Worm (Caenorhabditis elegans) whole organism, late embryonic: Measurements from ENCODE around the gene C07A9.9.

Experiments
- F13H6.1 ChIP-seq: sonication (generic microtip); optimal IDR thresholded peaks from 2 replicates; lab custom pipeline; 2016; ENCODE audit warnings: missing genetic modification characterization, missing compliant biosample characterization
- K09A11.1 ChIP-seq: sonication (generic microtip); optimal IDR thresholded peaks from 2 replicates; lab custom pipeline; 2017; ENCODE audit warnings: antibody characterized with exemption, mild to moderate bottlenecking, missing genetic modification characterization, missing compliant biosample characterization; ENCODE audit not compliant: insufficient read depth
- T23F11.4 ChIP-seq: fragments of 200-800 bp; sonication (Bioruptor generic); optimal IDR thresholded peaks from 2 replicates; lab custom pipeline; 2018; ENCODE audit warnings: mild to moderate bottlenecking, missing genetic modification characterization, missing compliant biosample characterization
- Y22D7AL.16 ChIP-seq: sonication (generic microtip); optimal IDR thresholded peaks from 2 replicates; lab custom pipeline; 2016; ENCODE audit warnings: missing genetic modification characterization, missing compliant biosample characterization
- ceh-14 ChIP-seq: sonication (generic microtip); optimal IDR thresholded peaks from 2 replicates; lab custom pipeline; 2016; ENCODE audit warnings: missing genotype, missing genetic modification characterization, missing compliant biosample characterization
- ceh-18 ChIP-seq: sonication (generic microtip); optimal IDR thresholded peaks from 2 replicates; lab custom pipeline; 2016; ENCODE audit warnings: missing genetic modification characterization, missing compliant biosample characterization
- ceh-19 ChIP-seq: fragments of 200-800 bp; sonication (Bioruptor generic); optimal IDR thresholded peaks from 2 replicates; lab custom pipeline; 2018; ENCODE audit warnings: mild to moderate bottlenecking, missing genetic modification characterization, missing compliant biosample characterization
- ceh-2 ChIP-seq: sonication (generic microtip); optimal IDR thresholded peaks from 2 replicates; lab custom pipeline; 2016; ENCODE audit warnings: missing genotype, missing genetic modification characterization, missing compliant biosample characterization
- ceh-22 ChIP-seq: sonication (generic microtip); optimal IDR thresholded peaks from 2 replicates; lab custom pipeline; 2017; ENCODE audit warnings: missing biosample characterization, missing genetic modification characterization
- ceh-24 ChIP-seq: sonication (generic microtip); optimal IDR thresholded peaks from 2 replicates; lab custom pipeline; 2016; ENCODE audit warnings: mild to moderate bottlenecking, missing genetic modification characterization, missing compliant biosample characterization
- ceh-31 ChIP-seq: sonication (generic microtip); optimal IDR thresholded peaks from 2 replicates; lab custom pipeline; 2016; ENCODE audit warnings: missing genetic modification characterization, missing compliant biosample characterization
- ceh-34 ChIP-seq: sonication (generic microtip); optimal IDR thresholded peaks from 2 replicates; lab custom pipeline; 2016; ENCODE audit warnings: mild to moderate bottlenecking, missing genetic modification characterization, missing compliant biosample characterization
- ceh-45 ChIP-seq: fragments of 200-800 bp; sonication (Bioruptor generic); IDR thresholded peaks from 2 replicates; pipeline ENCODE4 v1.3.6; 2022; ENCODE audit warnings: missing genetic modification reagents, missing genetic modification characterization, missing compliant biosample characterization
- ceh-48 ChIP-seq: sonication (generic microtip); optimal IDR thresholded peaks from 2 replicates; lab custom pipeline; 2016; ENCODE audit warnings: missing genetic modification characterization, inconsistent platforms, missing compliant biosample characterization
- ceh-6 ChIP-seq: fragments of 200-800 bp; sonication (Bioruptor generic); optimal IDR thresholded peaks from 2 replicates; lab custom pipeline; 2018; ENCODE audit warnings: mild to moderate bottlenecking, missing genetic modification characterization, missing compliant biosample characterization
- ceh-9 ChIP-seq: sonication (generic microtip); optimal IDR thresholded peaks from 2 replicates; lab custom pipeline; 2016; ENCODE audit warnings: mild to moderate bottlenecking, missing genetic modification characterization, inconsistent platforms, missing compliant biosample characterization
- che-1 ChIP-seq: sonication (generic microtip); optimal IDR thresholded peaks from 2 replicates; lab custom pipeline; 2016; ENCODE audit warnings: mild to moderate bottlenecking, missing genetic modification characterization, missing compliant biosample characterization
- dve-1 ChIP-seq: sonication (generic microtip); optimal IDR thresholded peaks from 2 replicates; lab custom pipeline; 2017; ENCODE audit warnings: antibody characterized with exemption, mild to moderate bottlenecking, missing genetic modification characterization, missing compliant biosample characterization
- elt-2 ChIP-seq: sonication (generic microtip); optimal IDR thresholded peaks from 2 replicates; lab custom pipeline; 2016; ENCODE audit warnings: missing genetic modification reagents, missing genetic modification characterization, missing compliant biosample characterization
- elt-4 ChIP-seq: sonication (generic microtip); optimal IDR thresholded peaks from 2 replicates; lab custom pipeline; 2016; ENCODE audit warnings: missing genetic modification characterization, missing compliant biosample characterization
- ets-4 ChIP-seq: sonication (generic microtip); optimal IDR thresholded peaks from 2 replicates; lab custom pipeline; 2016; ENCODE audit warnings: missing genetic modification characterization, missing compliant biosample characterization
- gmeb-2 ChIP-seq: sonication (generic microtip); optimal IDR thresholded peaks from 2 replicates; lab custom pipeline; 2016; ENCODE audit warnings: missing genetic modification characterization, inconsistent platforms, missing compliant biosample characterization
- hlh-15 ChIP-seq: sonication (generic microtip); optimal IDR thresholded peaks from 2 replicates; lab custom pipeline; 2016; ENCODE audit warnings: missing genetic modification characterization, missing compliant biosample characterization
- hlh-30 ChIP-seq: sonication (generic microtip); optimal IDR thresholded peaks from 2 replicates; lab custom pipeline; 2017; ENCODE audit warnings: antibody characterized with exemption, missing genetic modification characterization, missing compliant biosample characterization; ENCODE audit not compliant: insufficient read depth
- hlh-8 ChIP-seq: sonication (generic microtip); optimal IDR thresholded peaks from 2 replicates; lab custom pipeline; 2016; ENCODE audit warnings: missing genotype, missing genetic modification characterization, missing compliant biosample characterization
- lin-11 ChIP-seq: fragments of 200-800 bp; sonication (Bioruptor generic); optimal IDR thresholded peaks from 2 replicates; lab custom pipeline; 2018; ENCODE audit warnings: mild to moderate bottlenecking, missing genetic modification characterization, missing compliant biosample characterization
- nfya-1 ChIP-seq: sonication (generic microtip); optimal IDR thresholded peaks from 2 replicates; lab custom pipeline; 2017; ENCODE audit warnings: missing genetic modification characterization, mild to moderate bottlenecking, missing compliant biosample characterization, antibody characterized with exemption, moderate library complexity
- nhr-232 ChIP-seq: sonication (generic microtip); optimal IDR thresholded peaks from 2 replicates; lab custom pipeline; 2016; ENCODE audit warnings: missing genetic modification characterization, missing compliant biosample characterization
- npax-4 ChIP-seq: sonication (generic microtip); optimal IDR thresholded peaks from 2 replicates; lab custom pipeline; 2016; ENCODE audit warnings: missing genetic modification characterization, missing compliant biosample characterization
- pat-9 ChIP-seq: fragments of 200-800 bp; sonication (Bioruptor generic); optimal IDR thresholded peaks from 2 replicates; lab custom pipeline; 2018; ENCODE audit warnings: mild to moderate bottlenecking, missing genetic modification characterization, moderate library complexity, missing compliant biosample characterization
- pax-1 ChIP-seq: fragments of 150-350 bp; optimal IDR thresholded peaks from 2 replicates; lab custom pipeline; 2014; ENCODE audit warnings: missing biosample characterization, missing genetic modification characterization
- pha-4 ChIP-seq: fragments of 150-350 bp; optimal IDR thresholded peaks from 2 replicates; lab custom pipeline; 2018; ENCODE audit warnings: missing biosample characterization, missing genetic modification reagents, missing genetic modification characterization
- rnt-1 ChIP-seq: sonication (generic microtip); optimal IDR thresholded peaks from 2 replicates; lab custom pipeline; 2016; ENCODE audit warnings: missing genetic modification characterization, missing compliant biosample characterization
- sox-4 ChIP-seq: sonication (generic microtip); optimal IDR thresholded peaks from 2 replicates; lab custom pipeline; 2017; ENCODE audit warnings: mild to moderate bottlenecking, missing genetic modification characterization, inconsistent platforms, missing compliant biosample characterization
- syd-9 ChIP-seq: sonication (generic microtip); optimal IDR thresholded peaks from 2 replicates; lab custom pipeline; 2016; ENCODE audit warnings: mild to moderate bottlenecking, missing genetic modification characterization, moderate library complexity, missing compliant biosample characterization
- tbx-2 ChIP-seq: sonication (generic microtip); optimal IDR thresholded peaks from 2 replicates; lab custom pipeline; 2016; ENCODE audit warnings: missing genetic modification characterization, missing compliant biosample characterization
- tbx-7 ChIP-seq: sonication (generic microtip); optimal IDR thresholded peaks from 2 replicates; lab custom pipeline; 2016; ENCODE audit warnings: missing genotype, missing genetic modification characterization, missing compliant biosample characterization
- ttx-3 ChIP-seq: sonication (generic microtip); optimal IDR thresholded peaks from 2 replicates; lab custom pipeline; 2016; ENCODE audit warnings: missing genetic modification reagents, missing genetic modification characterization, missing compliant biosample characterization
- unc-86 ChIP-seq: sonication (generic microtip); optimal IDR thresholded peaks from 2 replicates; lab custom pipeline; 2016; ENCODE audit warnings: missing genetic modification characterization, missing compliant biosample characterization
- zip-5 ChIP-seq: sonication (generic microtip); optimal IDR thresholded peaks from 2 replicates; lab custom pipeline; 2016; ENCODE audit warnings: missing genetic modification characterization, missing compliant biosample characterization
- ztf-16 ChIP-seq: sonication (generic microtip); optimal IDR thresholded peaks from 2 replicates; lab custom pipeline; 2017; ENCODE audit warnings: missing genetic modification characterization, missing compliant biosample characterization

Gene C07A9.9

DNA sequence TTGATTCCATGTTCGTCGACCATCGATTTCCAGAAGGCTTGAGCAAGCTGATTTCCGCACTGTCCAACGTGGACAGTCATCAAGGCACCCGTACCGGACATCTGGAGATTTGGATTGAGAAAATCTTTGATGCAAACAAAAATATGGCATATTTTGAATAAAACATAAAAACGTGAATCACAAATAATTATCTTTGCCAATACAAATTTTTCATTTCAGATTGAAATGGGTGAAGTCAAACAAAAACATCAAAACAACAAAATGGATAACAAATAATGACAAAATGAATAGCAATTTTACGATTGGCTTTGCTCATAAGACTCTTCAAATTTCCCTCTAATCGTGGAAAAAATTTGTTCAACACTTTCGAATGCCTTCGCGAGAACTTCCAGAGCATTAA, 38.4 kb downstream of the C07A9.9 start, which contains the start of gene tbg-1:
Gene tbg-1, minus strand, starts transcription at position 101 of the 400 bp plus-strand sequence.
- TF ChIP-seq ets-4 (tag; lab: Kevin White, UChicago) (no peak), ceh-2 (tag; lab: Kevin White, UChicago) (no peak), F13H6.1 (no peak), gmeb-2 (tag; lab: Kevin White, UChicago) (no peak), ceh-6 (GFP tag; lab: Kevin White, UChicago) (no peak), ceh-24 (no peak), ceh-9 (tag; lab: Kevin White, UChicago) (no peak), hlh-15 (tag; lab: Kevin White, UChicago) (no peak), ceh-45 (GFP tag; lab: Robert Waterston, UW) (no peak), pha-4 (tag; lab: Kevin White, UChicago) (no peak), Y22D7AL.16 (tag; lab: Kevin White, UChicago) (no peak)

ce11 chrIII:9626602-9627001, 40.8 kb downstream of the C07A9.9 start:
- no peak for TF ChIP-seq ceh-48 (tag; lab: Kevin White, UChicago)

DNA sequence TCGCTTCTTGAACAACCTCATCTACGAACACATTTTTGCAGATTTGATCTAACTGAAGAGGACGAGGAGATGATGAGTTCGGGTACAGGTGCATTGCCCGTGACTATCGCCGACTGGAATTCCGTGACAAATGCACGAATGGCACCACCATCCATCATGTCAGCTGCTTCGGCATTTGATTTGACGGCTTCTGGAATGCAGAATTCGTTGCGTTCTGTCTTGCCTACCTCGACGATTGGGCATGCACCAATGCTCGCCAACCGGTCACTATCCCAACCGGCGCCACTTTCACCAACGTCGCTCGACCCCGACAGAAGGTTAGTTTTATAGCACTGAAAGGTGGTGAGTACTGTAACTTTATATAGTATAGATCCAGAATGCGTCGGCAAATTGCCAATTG, 44.0 kb downstream of the C07A9.9 start:
- TF ChIP-seq hlh-15 (tag; lab: Kevin White, UChicago), result no peak
- no peak for TF ChIP-seq T23F11.4
- TF ChIP-seq unc-86 (tag; lab: Kevin White, UChicago), result no peak
- TF ChIP-seq hlh-30, result no peak
- TF ChIP-seq elt-4 (tag; lab: Kevin White, UChicago), result no peak
- TF ChIP-seq, all 69 proteins: peak for 0

DNA sequence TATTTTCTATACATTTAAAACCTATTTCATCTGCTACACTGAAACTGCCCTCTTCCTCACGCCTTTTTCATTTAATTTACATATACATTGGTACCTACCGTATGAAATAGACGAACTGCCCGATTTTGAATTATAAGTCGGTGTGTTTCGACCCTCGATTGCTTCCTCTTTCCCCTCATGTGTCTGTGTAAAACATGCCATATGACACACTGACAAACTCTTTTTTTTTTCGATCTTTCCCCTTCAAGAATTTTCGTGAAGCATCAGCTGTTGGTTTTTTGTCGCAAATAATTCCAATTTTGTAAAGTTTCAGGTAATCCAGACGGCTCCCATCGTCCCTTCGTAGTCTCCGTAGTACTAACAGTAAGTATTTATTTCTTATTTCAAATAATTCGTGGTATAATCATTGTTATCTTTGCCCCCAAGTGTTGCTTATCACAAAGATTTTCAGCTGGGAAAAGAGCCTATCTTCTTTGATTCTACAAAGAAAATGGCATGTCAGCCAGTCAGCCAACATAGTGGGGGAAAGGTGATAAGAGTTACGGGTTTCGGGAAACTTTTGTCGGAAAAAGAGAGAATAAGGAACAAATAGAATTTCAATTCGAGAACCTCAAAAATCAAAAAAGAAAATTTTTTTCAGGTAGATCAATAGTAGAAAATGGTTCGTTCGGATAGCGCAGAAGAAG, 45.5 kb downstream of the C07A9.9 start:
- TF ChIP-seq tbx-7 (tag; lab: Kevin White, UChicago) (no peak), elt-2 (tag; lab: Kevin White, UChicago) (peak; percentile 93)

DNA sequence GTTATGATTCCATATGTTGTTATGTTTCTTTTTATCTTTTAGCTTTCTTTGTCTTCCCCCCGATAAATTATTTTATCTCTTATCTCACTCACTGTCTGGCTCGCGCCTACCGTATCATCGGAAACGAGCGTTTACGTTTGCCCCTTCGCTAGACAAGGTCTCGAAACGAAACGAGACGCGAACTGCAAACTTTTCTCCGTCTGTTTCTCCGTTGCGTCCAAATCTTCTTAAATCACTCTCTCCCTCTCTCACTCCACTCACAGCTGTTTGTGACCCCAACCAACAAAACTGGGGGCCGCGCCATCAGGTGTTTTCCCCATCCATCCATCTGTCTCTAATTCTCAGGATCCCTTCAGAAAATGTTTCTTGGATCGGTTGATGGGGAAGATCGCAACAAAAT, 47.3 kb downstream of the C07A9.9 start:
- TF ChIP-seq ceh-18 (peak; percentile 7), pax-1 (no peak)

- TF ChIP-seq dve-1 (tag; lab: Kevin White, UChicago) (peak; percentile 12), hlh-30 (peak; percentile 76), nhr-232 (tag; lab: Kevin White, UChicago) (no peak), sox-4 (peak; percentile 30), ztf-16 (tag; lab: Kevin White, UChicago) (no peak), npax-4 (tag; lab: Kevin White, UChicago) (no peak), syd-9 (peak; percentile 3), gmeb-2 (tag; lab: Kevin White, UChicago) (no peak), lin-11 (tag; lab: Kevin White, UChicago) (no peak), K09A11.1 (peak; percentile 17), hlh-8 (tag; lab: Kevin White, UChicago) (peak; percentile 59), ceh-19 (GFP tag; lab: Kevin White, UChicago) (no peak), ceh-6 (GFP tag; lab: Kevin White, UChicago) (peak; percentile 23), ceh-14 (peak; percentile 26), ets-4 (tag; lab: Kevin White, UChicago) (peak; percentile 41), nfya-1 (peak; percentile 77), ceh-34 (tag; lab: Kevin White, UChicago) (peak; percentile 59), che-1 (no peak), ttx-3 (tag; lab: Kevin White, UChicago) (no peak), tbx-2 (tag; lab: Kevin White, UChicago) (peak; percentile 58), rnt-1 (tag; lab: Kevin White, UChicago) (peak; percentile 57), ceh-22 (no peak), zip-5 (tag; lab: Kevin White, UChicago) (no peak), ceh-18 (peak; percentile 96), ceh-31 (tag; lab: Kevin White, UChicago) (peak; percentile 62), pat-9 (tag; lab: Kevin White, UChicago) (peak; percentile 35)
These were observed 48.2 kb downstream of the C07A9.9 start, which contains the start of gene hlh-11 for ce11 chrIII:9619079-9619761. TSS of gene hlh-11 (plus strand) at chrIII:9619711.
